Fruit fly (Drosophila melanogaster): ENCODE data around the gene Rrp1.

The Rrp1 gene

dm6 chr2L:2999113-2999512 lies 26.8 kb upstream of the Rrp1 start, which contains the start of gene Ccdc85:
Gene Ccdc85, plus strand, starts transcription at chr2L:2999286.
- no peak for TF ChIP-seq Sin3A (optimal IDR thresholded peaks at IDR 0.05)

- TF ChIP-seq Myc (optimal IDR thresholded peaks at IDR 0.05): no peak
- TF ChIP-seq h (optimal IDR thresholded peaks at IDR 0.05): no peak
- TF ChIP-seq ttk (optimal IDR thresholded peaks at IDR 0.05): no peak
- no peak for TF ChIP-seq insv (optimal IDR thresholded peaks at IDR 0.05)
- TF ChIP-seq Sin3A (optimal IDR thresholded peaks at IDR 0.05): no peak
- no peak for TF ChIP-seq psq (optimal IDR thresholded peaks at IDR 0.05)
Measured at dm6 chr2L:2993702-2994101, 21.4 kb upstream of the Rrp1 start.

dm6 chr2L:2993236-2993635 lies 20.9 kb upstream of the Rrp1 start:
- TF ChIP-seq Sin3A (optimal IDR thresholded peaks at IDR 0.05) (no peak), psq (optimal IDR thresholded peaks at IDR 0.05) (no peak), Myc (optimal IDR thresholded peaks at IDR 0.05) (no peak), ttk (optimal IDR thresholded peaks at IDR 0.05) (no peak), h (optimal IDR thresholded peaks at IDR 0.05) (no peak), insv (optimal IDR thresholded peaks at IDR 0.05) (no peak)

dm6 chr2L:2992664-2993174 lies 20.4 kb upstream of the Rrp1 start, which contains the start of the genes okr and CG3558:
Gene okr, minus strand, starts transcription at chr2L:2992759.
Gene CG3558, plus strand, starts transcription at chr2L:2992870.
- TF ChIP-seq ttk (optimal IDR thresholded peaks at IDR 0.05) (no peak), Myc (optimal IDR thresholded peaks at IDR 0.05) (no peak), psq (optimal IDR thresholded peaks at IDR 0.05) (no peak), Sin3A (optimal IDR thresholded peaks at IDR 0.05) (no peak), h (optimal IDR thresholded peaks at IDR 0.05) (no peak), insv (optimal IDR thresholded peaks at IDR 0.05) (no peak)

- no peak for TF ChIP-seq insv (optimal IDR thresholded peaks at IDR 0.05)
- no peak for TF ChIP-seq Sin3A (optimal IDR thresholded peaks at IDR 0.05)
- TF ChIP-seq ttk (optimal IDR thresholded peaks at IDR 0.05): no peak
- TF ChIP-seq Myc (optimal IDR thresholded peaks at IDR 0.05): no peak
- TF ChIP-seq h (optimal IDR thresholded peaks at IDR 0.05): no peak
- no peak for TF ChIP-seq psq (optimal IDR thresholded peaks at IDR 0.05)
Measured at dm6 chr2L:2987681-2988381, 15.5 kb upstream of the Rrp1 start, which contains the start of the genes Chd1 and Bem46. Gene Chd1, minus strand, starts transcription at chr2L:2987723. Gene Bem46, plus strand, starts transcription at chr2L:2988116.

- TF ChIP-seq psq (optimal IDR thresholded peaks at IDR 0.05): no peak
- no peak for TF ChIP-seq ttk (optimal IDR thresholded peaks at IDR 0.05)
- TF ChIP-seq Myc (optimal IDR thresholded peaks at IDR 0.05): no peak
Measured at dm6 chr2L:2986776-2987175, 14.5 kb upstream of the Rrp1 start.

dm6 chr2L:2979091-2979490 lies 6.8 kb upstream of the Rrp1 start, which contains the start of gene CG9643:
Gene CG9643, minus strand, starts transcription at chr2L:2979288.
- TF ChIP-seq ttk (optimal IDR thresholded peaks at IDR 0.05) (no peak), Sin3A (optimal IDR thresholded peaks at IDR 0.05) (no peak), psq (optimal IDR thresholded peaks at IDR 0.05) (no peak), h (optimal IDR thresholded peaks at IDR 0.05) (no peak)

- no peak for TF ChIP-seq psq (optimal IDR thresholded peaks at IDR 0.05)
- no peak for TF ChIP-seq Sin3A (optimal IDR thresholded peaks at IDR 0.05)
- TF ChIP-seq h (optimal IDR thresholded peaks at IDR 0.05): no peak
- TF ChIP-seq ttk (optimal IDR thresholded peaks at IDR 0.05): no peak
- TF ChIP-seq insv (optimal IDR thresholded peaks at IDR 0.05): no peak
- no peak for TF ChIP-seq Myc (optimal IDR thresholded peaks at IDR 0.05)
Measured at dm6 chr2L:2976829-2977228, 4.5 kb upstream of the Rrp1 start, which contains the start of the genes CG9641 and CG3165. Gene CG9641, minus strand, starts transcription at chr2L:2976862. Gene CG3165, plus strand, starts transcription at chr2L:2977122.

dm6 chr2L:2969438-2969837 lies 2.9 kb downstream of the Rrp1 start, which contains the start of gene Ts:
Gene Ts, minus strand, starts transcription at chr2L:2969638.
- no peak for TF ChIP-seq ttk (optimal IDR thresholded peaks at IDR 0.05)
- TF ChIP-seq Sin3A (optimal IDR thresholded peaks at IDR 0.05): no peak
- TF ChIP-seq psq (optimal IDR thresholded peaks at IDR 0.05): no peak
- TF ChIP-seq Myc (optimal IDR thresholded peaks at IDR 0.05): no peak
- no peak for TF ChIP-seq insv (optimal IDR thresholded peaks at IDR 0.05)
- TF ChIP-seq h (optimal IDR thresholded peaks at IDR 0.05): no peak

- TF ChIP-seq ttk (optimal IDR thresholded peaks at IDR 0.05) (no peak), Myc (optimal IDR thresholded peaks at IDR 0.05) (no peak), insv (optimal IDR thresholded peaks at IDR 0.05) (no peak), psq (optimal IDR thresholded peaks at IDR 0.05) (no peak), h (optimal IDR thresholded peaks at IDR 0.05) (no peak), Sin3A (optimal IDR thresholded peaks at IDR 0.05) (no peak)
Measured at dm6 chr2L:2966917-2967316, 5.4 kb downstream of the Rrp1 start.

dm6 chr2L:2958858-2959257 lies 13.4 kb downstream of the Rrp1 start:
- TF ChIP-seq Sin3A (optimal IDR thresholded peaks at IDR 0.05): no peak
- no peak for TF ChIP-seq ttk (optimal IDR thresholded peaks at IDR 0.05)
- TF ChIP-seq insv (optimal IDR thresholded peaks at IDR 0.05): no peak
- no peak for TF ChIP-seq Myc (optimal IDR thresholded peaks at IDR 0.05)
- TF ChIP-seq h (optimal IDR thresholded peaks at IDR 0.05): no peak
- TF ChIP-seq psq (optimal IDR thresholded peaks at IDR 0.05): no peak

- TF ChIP-seq Myc (optimal IDR thresholded peaks at IDR 0.05): no peak
- no peak for TF ChIP-seq insv (optimal IDR thresholded peaks at IDR 0.05)
- TF ChIP-seq ttk (optimal IDR thresholded peaks at IDR 0.05): no peak
- no peak for TF ChIP-seq h (optimal IDR thresholded peaks at IDR 0.05)
- no peak for TF ChIP-seq psq (optimal IDR thresholded peaks at IDR 0.05)
- TF ChIP-seq Sin3A (optimal IDR thresholded peaks at IDR 0.05): no peak
Measured at dm6 chr2L:2957547-2958174, 14.6 kb downstream of the Rrp1 start.
